Worm (Caenorhabditis elegans): Measurements from ENCODE around the gene rol-6.

- TF ChIP-seq ceh-18 (tag; optimal IDR thresholded peaks at IDR 0.05) = no peak
- TF ChIP-seq dve-1 (tag; optimal IDR thresholded peaks at IDR 0.05) = no peak
- peak; percentile 66 for TF ChIP-seq ref-2 (tag; optimal IDR thresholded peaks at IDR 0.05)
- TF ChIP-seq hlh-15 (tag; optimal IDR thresholded peaks at IDR 0.05) = no peak
- no peak for TF ChIP-seq ceh-2 (tag; optimal IDR thresholded peaks at IDR 0.05)
- TF ChIP-seq ceh-9 (tag; optimal IDR thresholded peaks at IDR 0.05) = no peak
- TF ChIP-seq pha-4 (tag; optimal IDR thresholded peaks at IDR 0.05) = no peak
- no peak for TF ChIP-seq unc-3 (GFP tag; conservative IDR thresholded peaks at IDR 0.05)
- no peak for TF ChIP-seq unc-3 (tag; optimal IDR thresholded peaks at IDR 0.05)
- no peak for TF ChIP-seq ahr-1 (tag; optimal IDR thresholded peaks at IDR 0.05)
Observed at ce11 chrII:8751042-8751441, 18.2 kb downstream of the rol-6 start.

All from whole organism, late embryonic.